Fruit fly (Drosophila melanogaster): ENCODE data around the gene Prosbeta2.

Gene Prosbeta2

DNA sequence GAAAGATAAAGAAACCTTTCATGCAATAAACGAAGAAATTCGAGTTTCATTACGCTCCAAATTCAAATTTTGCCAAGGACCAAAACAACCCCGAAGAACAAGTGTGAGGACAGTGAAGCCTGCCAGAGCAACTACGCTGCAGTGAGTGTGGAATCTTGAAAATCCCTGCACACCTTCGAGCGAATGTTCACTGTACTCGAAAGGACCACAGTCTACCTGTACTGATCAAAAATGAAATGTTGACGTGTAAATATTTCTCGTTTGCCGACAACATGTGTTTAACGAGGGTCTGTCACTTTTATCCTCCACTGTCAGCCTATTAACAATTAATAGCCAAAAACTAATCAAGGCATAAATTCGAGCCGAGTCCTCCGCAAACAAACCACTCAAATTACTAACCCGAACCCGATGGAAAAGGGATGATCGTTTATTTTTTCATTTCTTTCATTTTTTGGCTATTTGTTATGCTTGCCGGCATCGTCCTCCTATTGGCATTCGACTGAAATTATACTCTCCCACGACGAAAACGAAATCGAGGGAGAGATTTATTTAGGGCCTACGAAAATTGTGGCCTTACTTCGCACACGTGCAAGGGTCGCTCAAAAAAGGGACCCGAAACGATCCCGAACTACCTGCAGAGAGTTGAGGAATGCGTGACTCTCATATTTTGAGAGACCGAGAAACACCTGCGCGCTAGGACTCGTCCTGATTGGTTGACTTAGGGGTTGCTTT, 27.7 kb upstream of the Prosbeta2 start:
- TF ChIP-seq noc (tag; optimal IDR thresholded peaks at IDR 0.05) = no peak

dm6 chr3L:14972625-14973250, 27.0 kb upstream of the Prosbeta2 start, which contains the start of gene Brd:
Gene Brd, plus strand, starts transcription at chr3L:14972667.
- TF ChIP-seq noc (tag; optimal IDR thresholded peaks at IDR 0.05) = no peak

dm6 chr3L:14973251-14973625, 26.5 kb upstream of the Prosbeta2 start:
- no peak for TF ChIP-seq noc (tag; optimal IDR thresholded peaks at IDR 0.05)

- TF ChIP-seq noc (tag; optimal IDR thresholded peaks at IDR 0.05) = no peak
Measured at dm6 chr3L:14974513-14974912, 25.2 kb upstream of the Prosbeta2 start, which contains the start of gene Ocho. Gene Ocho, plus strand, starts transcription at chr3L:14974848.

DNA sequence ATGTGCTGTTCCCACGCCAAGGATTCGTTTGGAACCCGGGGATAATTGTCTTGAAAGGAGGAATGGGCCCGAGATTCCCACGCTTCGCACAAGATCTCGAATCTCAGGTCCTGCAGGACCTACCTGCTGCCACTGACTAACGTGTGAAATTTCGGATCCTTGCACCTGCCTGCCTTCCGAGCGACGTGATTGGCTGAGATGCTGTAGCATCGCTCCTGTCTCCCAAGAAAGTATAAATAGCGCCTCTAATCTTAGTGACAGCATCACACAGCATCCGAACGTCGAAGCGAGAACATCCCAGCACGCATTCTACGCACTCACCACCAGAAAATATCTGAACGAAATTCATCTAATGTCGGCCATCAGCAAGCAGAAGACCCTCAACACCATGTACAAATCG, 24.8 kb upstream of the Prosbeta2 start:
- no peak for TF ChIP-seq noc (tag; optimal IDR thresholded peaks at IDR 0.05)

dm6 chr3L:14976026-14976425, 23.7 kb upstream of the Prosbeta2 start:
- TF ChIP-seq noc (tag; optimal IDR thresholded peaks at IDR 0.05) = no peak

- TF ChIP-seq noc (tag; optimal IDR thresholded peaks at IDR 0.05) = no peak
Measured at dm6 chr3L:14977536-14978495, 21.9 kb upstream of the Prosbeta2 start.

dm6 chr3L:14978496-14978894, 21.3 kb upstream of the Prosbeta2 start:
- TF ChIP-seq noc (tag; optimal IDR thresholded peaks at IDR 0.05) = no peak

DNA sequence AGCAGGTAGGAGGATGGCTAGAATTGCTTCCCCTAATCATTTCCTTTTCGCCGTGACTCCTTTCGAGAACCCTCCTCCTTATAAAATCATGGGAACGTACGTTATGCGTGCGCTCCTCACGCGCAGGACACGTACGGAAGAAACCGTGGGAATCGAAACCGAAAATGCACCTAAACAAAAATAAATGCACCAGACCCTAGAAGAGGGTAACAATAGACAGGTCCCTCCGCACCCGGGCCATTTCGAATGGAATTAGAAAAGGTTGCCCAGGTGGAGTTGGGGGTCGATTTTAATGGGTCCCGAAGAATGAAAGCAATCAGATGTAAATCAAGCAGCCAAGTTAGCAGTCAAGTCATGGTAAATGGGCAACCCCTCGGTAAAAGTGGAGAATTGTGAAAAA, 20.4 kb upstream of the Prosbeta2 start, which contains the start of gene CG3349:
TSS of gene CG3349 (plus strand) at position 289 of the 400 bp plus-strand sequence.
- no peak for TF ChIP-seq noc (tag; optimal IDR thresholded peaks at IDR 0.05)

dm6 chr3L:14980038-14980437, 19.7 kb upstream of the Prosbeta2 start:
- TF ChIP-seq noc (tag; optimal IDR thresholded peaks at IDR 0.05) = no peak

DNA sequence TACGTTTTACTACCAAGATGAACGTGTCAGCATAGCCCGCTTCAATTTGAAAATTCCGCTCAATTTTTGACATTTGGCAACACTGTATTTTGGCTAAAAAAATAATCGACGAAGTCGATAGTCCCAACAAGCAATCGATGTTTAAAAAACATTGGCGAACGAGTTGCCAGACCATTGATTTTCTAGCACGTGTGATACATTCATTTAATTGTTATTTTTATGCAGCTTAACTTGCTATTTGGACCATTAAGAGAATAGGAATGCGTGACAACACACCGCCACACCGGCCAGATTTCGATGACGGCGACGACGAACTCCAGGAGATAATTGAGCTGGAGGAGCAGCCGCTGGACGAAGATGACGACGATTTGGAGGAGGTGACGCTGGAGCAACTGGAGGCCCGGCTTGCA, 17.1 kb upstream of the Prosbeta2 start, which contains the start of gene CG5114:
TSS of gene CG5114 (plus strand) at position 161 of the 410 bp plus-strand sequence.
- TF ChIP-seq noc (tag; optimal IDR thresholded peaks at IDR 0.05) = no peak

DNA sequence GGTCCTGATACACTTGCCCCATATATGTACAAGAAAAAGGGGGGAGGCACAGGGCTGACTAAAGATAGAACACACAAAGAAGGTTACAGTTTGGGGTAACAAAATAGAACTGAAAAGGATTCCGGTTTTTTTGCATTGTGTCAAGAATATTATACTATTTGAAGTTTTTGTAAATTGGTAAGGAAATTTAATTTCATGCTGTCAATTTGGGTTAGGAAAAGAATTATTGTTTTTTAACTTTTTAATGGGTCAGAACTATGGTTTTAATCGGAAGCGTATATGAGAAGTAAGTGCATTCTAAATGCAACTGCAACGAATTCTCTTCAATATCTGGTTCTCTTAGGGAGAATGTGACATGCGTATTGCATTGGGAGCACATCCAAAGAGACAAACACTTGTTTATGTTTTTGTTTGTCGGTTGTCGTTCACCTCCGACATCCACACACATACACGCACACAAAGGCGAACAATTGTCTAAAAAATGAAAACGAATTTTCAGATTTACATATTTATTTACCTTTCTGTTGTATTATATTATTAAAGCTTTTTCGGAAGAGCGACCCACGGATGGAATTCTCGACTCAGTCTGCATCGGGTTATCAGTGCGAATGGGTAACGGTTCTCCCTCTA, 15.1 kb upstream of the Prosbeta2 start, which contains the start of gene mnd:
TSS of gene mnd (plus strand) at position 580 of the 630 bp plus-strand sequence.
- TF ChIP-seq noc (tag; optimal IDR thresholded peaks at IDR 0.05) = no peak

DNA sequence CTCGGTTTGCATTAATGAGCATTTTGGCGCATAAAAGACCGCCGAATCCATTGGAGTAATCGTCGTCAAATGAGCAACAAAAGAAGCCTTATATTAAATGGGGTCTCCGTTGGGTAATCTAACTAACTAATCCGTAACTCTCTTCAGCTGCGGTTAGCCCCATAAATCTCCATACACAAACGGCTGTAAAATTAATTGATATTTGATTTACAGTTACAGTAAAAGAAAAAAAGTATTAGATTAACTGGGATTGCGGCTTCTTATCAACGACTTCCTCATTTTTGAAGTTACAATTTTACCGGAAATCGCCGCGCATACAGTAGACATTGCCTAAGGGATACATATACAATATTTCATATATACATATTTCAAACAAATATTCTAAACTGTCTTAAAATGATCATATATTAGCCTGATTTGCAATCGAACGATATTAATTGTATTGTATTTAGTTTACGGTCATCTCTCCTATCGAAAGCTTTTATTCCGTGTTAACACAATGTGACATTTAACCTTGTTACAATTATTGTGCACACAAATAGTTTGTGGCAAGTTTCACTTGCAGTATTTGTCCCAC, 13.3 kb upstream of the Prosbeta2 start:
- no peak for TF ChIP-seq noc (tag; optimal IDR thresholded peaks at IDR 0.05)

DNA sequence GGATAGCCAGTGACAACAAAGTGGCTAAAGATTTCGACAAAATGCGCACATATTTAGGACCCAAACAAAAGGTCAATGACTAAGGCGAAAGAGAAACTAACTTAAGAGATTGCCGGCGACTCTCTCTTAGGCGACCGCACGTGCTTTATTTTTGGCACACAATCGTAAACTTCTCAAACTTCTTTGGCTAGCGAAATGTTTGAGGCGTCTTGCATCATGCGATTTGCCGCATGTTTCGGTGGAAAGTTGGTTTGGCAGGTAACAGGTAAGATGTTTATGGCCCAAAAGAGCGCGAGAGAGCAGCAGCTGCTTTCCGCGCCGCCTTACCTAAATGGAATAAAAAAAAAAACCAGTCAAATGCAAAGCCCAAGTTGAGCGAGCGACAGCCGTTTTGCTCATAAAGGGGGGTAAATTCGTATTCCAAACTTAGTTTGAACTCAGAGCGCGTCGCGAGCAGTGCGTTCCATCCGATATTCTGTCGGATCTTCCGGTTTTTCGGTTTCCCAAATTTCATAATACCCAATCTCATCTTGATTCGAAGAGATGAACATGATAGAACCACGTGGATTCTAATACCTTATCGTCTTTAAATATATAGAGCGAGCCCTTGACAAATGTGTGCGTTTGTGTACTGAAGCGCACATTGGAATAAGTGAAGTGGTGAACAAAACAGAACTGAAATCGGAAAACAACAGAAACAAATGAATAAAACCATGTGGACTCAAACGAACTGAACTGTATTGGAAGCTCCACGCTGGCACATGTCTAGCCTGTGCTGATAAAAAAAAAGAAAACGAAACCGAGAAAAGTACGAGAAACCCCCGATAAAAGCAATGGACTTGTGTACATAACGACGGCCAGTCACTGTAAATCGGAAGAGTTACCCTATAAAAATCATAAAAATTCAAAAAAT, 12.5 kb upstream of the Prosbeta2 start:
- peak; percentile 35 for TF ChIP-seq noc (tag; optimal IDR thresholded peaks at IDR 0.05)
